Fruit fly (Drosophila melanogaster): ENCODE measurements around the gene CG5078.

CG5078 gene

dm6 chr3L:20508136-20508635 lies 2.4 kb downstream of the CG5078 start (continued):
- TF ChIP-seq twi (tag; optimal IDR thresholded peaks at IDR 0.05) (no peak), CG12744 (GFP tag; optimal IDR thresholded peaks at IDR 0.05) (peak; percentile 92), Doc3 (GFP tag; IDR thresholded peaks at IDR 0.05; ENCODE audit: partially characterized antibody) (no peak), sens (GFP tag) (peak; percentile 99), CG15073 (GFP tag; optimal IDR thresholded peaks at IDR 0.05) (peak; percentile 23), Adf1 (GFP tag; IDR thresholded peaks at IDR 0.05) (peak; percentile 82), Lpt (GFP tag; optimal IDR thresholded peaks at IDR 0.05) (no peak), CkIIα-i1 (GFP tag; IDR thresholded peaks at IDR 0.05) (peak; percentile 54; the same call in 1 of the 2 replicates), CG14050 (GFP tag; IDR thresholded peaks at IDR 0.05) (peak; percentile 71; the same call in 2 of the 3 replicates), D19A (tag; optimal IDR thresholded peaks at IDR 0.05) (peak; percentile 85), Gug (GFP tag; IDR thresholded peaks at IDR 0.05) (peak; percentile 98), H2.0 (GFP tag; IDR thresholded peaks at IDR 0.05) (peak; percentile 90), CG3726 (GFP tag; IDR thresholded peaks at IDR 0.05) (no peak), CG14441 (GFP tag; IDR thresholded peaks at IDR 0.05) (peak; percentile 4), Kr (GFP tag; optimal IDR thresholded peaks at IDR 0.05) (no peak), CG15011 (GFP tag; optimal IDR thresholded peaks at IDR 0.05) (peak; percentile 96), ttk (GFP tag; IDR thresholded peaks at IDR 0.05) (peak; percentile 89; the same call in 1 of the 2 replicates), CG4617 (GFP tag; optimal IDR thresholded peaks at IDR 0.05; ENCODE audit: borderline replicate concordance) (peak; percentile 59), CG15269 (tag; optimal IDR thresholded peaks at IDR 0.05) (peak; percentile 94), CG6854 (GFP tag; optimal IDR thresholded peaks at IDR 0.05) (peak; percentile 85), pnt (GFP tag; optimal IDR thresholded peaks at IDR 0.05) (peak; percentile 90), ind (GFP tag; optimal IDR thresholded peaks at IDR 0.05) (peak; percentile 96), NC2α (GFP tag; optimal IDR thresholded peaks at IDR 0.05) (peak; percentile 81), CG33213 (GFP tag; optimal IDR thresholded peaks at IDR 0.05) (peak; percentile 81), kni (GFP tag; optimal IDR thresholded peaks at IDR 0.05) (peak; percentile 63), crp (GFP tag; optimal IDR thresholded peaks at IDR 0.05) (peak in 1 of 2 experiments; percentile 55), ken (GFP tag; IDR thresholded peaks at IDR 0.05) (peak; percentile 81), CG9876 (GFP tag; optimal IDR thresholded peaks at IDR 0.05) (peak; percentile 87), nerfin-1 (tag; optimal IDR thresholded peaks at IDR 0.05) (peak; percentile 85), hb (GFP tag; IDR thresholded peaks at IDR 0.05; ENCODE audit: partially characterized antibody) (no peak), fd96Cb (tag; optimal IDR thresholded peaks at IDR 0.05) (peak; percentile 91), lola (GFP tag; optimal IDR thresholded peaks at IDR 0.05) (peak in 1 of 3 experiments; percentile 72), seq (GFP tag; IDR thresholded peaks at IDR 0.05) (peak; percentile 91), CG10366 (GFP tag; IDR thresholded peaks at IDR 0.05) (peak; percentile 87), Gsc (GFP tag; IDR thresholded peaks at IDR 0.05) (no peak), CG1529 (GFP tag; optimal IDR thresholded peaks at IDR 0.05) (peak; percentile 75), Max (GFP tag; optimal IDR thresholded peaks at IDR 0.05) (peak; percentile 91), CG13296 (GFP tag; optimal IDR thresholded peaks at IDR 0.05) (peak; percentile 94), ranshi (GFP tag; IDR thresholded peaks at IDR 0.05) (peak; percentile 91; the same call in 1 of the 2 replicates), CG15514 (GFP tag; optimal IDR thresholded peaks at IDR 0.05) (peak; percentile 90), pan (optimal IDR thresholded peaks at IDR 0.05) (no peak), pan (GFP tag; optimal IDR thresholded peaks at IDR 0.05 in 1 of 2, IDR thresholded peaks at IDR 0.05 in 1 of 2) (peak in 1 of 2 experiments; percentile 89), ATbp (GFP tag; optimal IDR thresholded peaks at IDR 0.05) (peak; percentile 72), CG12071 (GFP tag; optimal IDR thresholded peaks at IDR 0.05) (peak; percentile 81), onecut (GFP tag; IDR thresholded peaks at IDR 0.05) (peak; percentile 71), Bdp1 (GFP tag; optimal IDR thresholded peaks at IDR 0.05) (peak; percentile 78), CG7745 (tag; optimal IDR thresholded peaks at IDR 0.05) (no peak), gro (GFP tag; optimal IDR thresholded peaks at IDR 0.05) (peak; percentile 94), Ssrp (tag; optimal IDR thresholded peaks at IDR 0.05) (peak; percentile 84), Lhr (GFP tag; optimal IDR thresholded peaks at IDR 0.05) (peak; percentile 37)
